Worm (Caenorhabditis elegans) whole organism, L4 larva: ENCODE data around the gene K05F6.14.

Source experiments
- F10B5.3 ChIP-seq: sonication (generic microtip); optimal IDR thresholded peaks from 2 replicates; lab custom pipeline; 2016; ENCODE audit warnings: mild to moderate bottlenecking, missing genetic modification characterization, missing compliant biosample characterization
- ctbp-1 ChIP-seq: fragments of 200-800 bp; sonication (Bioruptor generic); IDR thresholded peaks from 2 replicates; pipeline ENCODE4 v1.3.6; 2022; ENCODE audit warnings: missing genetic modification reagents, missing genetic modification characterization, missing compliant biosample characterization
- dmd-6 ChIP-seq: fragments of 200-800 bp; sonication (Bioruptor generic); IDR thresholded peaks from 2 replicates; pipeline ENCODE4 v1.3.6; 2022; ENCODE audit warnings: missing genetic modification reagents, missing genetic modification characterization, missing compliant biosample characterization
- lin-13 ChIP-seq: fragments of 150-350 bp; optimal IDR thresholded peaks from 2 replicates; lab custom pipeline; 2014; ENCODE audit warnings: missing biosample characterization, missing genetic modification reagents, missing genetic modification characterization
- lin-15B ChIP-seq: fragments of 150-350 bp; sonication (generic microtip); optimal IDR thresholded peaks from 3 replicates; lab custom pipeline; 2014; ENCODE audit warnings: missing biosample characterization, missing genetic modification characterization
- nhr-28 ChIP-seq: fragments of 150-350 bp; optimal IDR thresholded peaks from 2 replicates; lab custom pipeline; 2014; ENCODE audit warnings: missing biosample characterization, missing genetic modification characterization
- nhr-77 ChIP-seq: fragments of 150-350 bp; optimal IDR thresholded peaks from 2 replicates; lab custom pipeline; 2014; ENCODE audit warnings: missing biosample characterization, missing genetic modification characterization
- unc-62 ChIP-seq, 3 experiments: fragments of 150-350 bp in 1 of 3; sonication (generic microtip); optimal IDR thresholded peaks in 2 of 3; peaks in 1 of 3; 1 replicate in 1 of 3; 2 replicates in 2 of 3; lab custom pipeline; 2014 to 2017; ENCODE audit warnings: missing biosample characterization in 3 of 3, missing genetic modification characterization in 3 of 3, missing genetic modification reagents in 3 of 3, missing genotype in 1 of 3

- no peak for TF ChIP-seq F10B5.3 (tag; lab: Kevin White, UChicago)
- TF ChIP-seq nhr-77 (tag; lab: Kevin White, UChicago), result no peak
- TF ChIP-seq lin-15B (tag; lab: Kevin White, UChicago), result no peak
- TF ChIP-seq lin-13, result no peak
- no peak for TF ChIP-seq dmd-6 (GFP tag; lab: Robert Waterston, UW)
- TF ChIP-seq nhr-28 (tag; lab: Kevin White, UChicago), result no peak
- TF ChIP-seq unc-62 (GFP tag; optimal IDR thresholded peaks at IDR 0.05 in 1 of 2; lab: Kevin White, UChicago), result no peak
- TF ChIP-seq unc-62 (tag; optimal IDR thresholded peaks at IDR 0.05; lab: Kevin White, UChicago), result no peak
- TF ChIP-seq ctbp-1 (GFP tag; lab: Robert Waterston, UW), result no peak
Observed at ce11 chrII:1550501-1550900, 11.5 kb upstream of the K05F6.14 start, which contains the start of the genes fbxb-52 and fbxb-51.
